Worm (Caenorhabditis elegans) whole organism, young adult: ENCODE data around the gene mab-5.
A peak's percentile ranks its signal among the peaks of the same experiment; 100 is the strongest.

Experiments used
- B0261.1 ChIP-seq: sonication (generic microtip); optimal IDR thresholded peaks from 2 replicates; lab custom pipeline; 2016; ENCODE audit warnings: mild to moderate bottlenecking, missing genetic modification characterization, moderate library complexity, missing compliant biosample characterization
- C17E4.6 ChIP-seq: fragments of 200-800 bp; sonication (Bioruptor generic); IDR thresholded peaks from 2 replicates; pipeline ENCODE4 v1.3.6; 2022; ENCODE audit warnings: missing genetic modification reagents, missing genetic modification characterization, missing compliant biosample characterization
- D2030.7 ChIP-seq: fragments of 200-800 bp; sonication (Bioruptor generic); IDR thresholded peaks from 2 replicates; pipeline ENCODE4 v1.3.6; 2022; ENCODE audit warnings: missing genetic modification reagents, missing genetic modification characterization, missing compliant biosample characterization
- F10E7.11 ChIP-seq: sonication (generic microtip); optimal IDR thresholded peaks from 2 replicates; lab custom pipeline; 2017; ENCODE audit warnings: mild to moderate bottlenecking, missing genetic modification characterization, moderate library complexity, missing compliant biosample characterization
- F39B2.1 ChIP-seq: fragments of 200-800 bp; sonication (Bioruptor generic); IDR thresholded peaks from 2 replicates; pipeline ENCODE4 v1.3.6; 2022; ENCODE audit warnings: missing genetic modification reagents, missing genetic modification characterization, missing compliant biosample characterization
- F57A8.1 ChIP-seq: fragments of 200-800 bp; sonication (Bioruptor generic); optimal IDR thresholded peaks from 2 replicates; lab custom pipeline; 2018; ENCODE audit warnings: mild to moderate bottlenecking, missing genetic modification characterization, moderate library complexity, missing compliant biosample characterization
- ZK185.1 ChIP-seq: sonication (generic microtip); optimal IDR thresholded peaks from 2 replicates; lab custom pipeline; 2016; ENCODE audit warnings: mild to moderate bottlenecking, missing genetic modification characterization, missing compliant biosample characterization; ENCODE audit not compliant: poor library complexity, severe bottlenecking
- ama-1 ChIP-seq, 3 experiments: fragments of 150-350 bp in 1 of 3; sonication (generic microtip) in 2 of 3; optimal IDR thresholded peaks; 2 replicates each; lab custom pipeline; 2014 to 2018; ENCODE audit warnings: missing biosample characterization in 2 of 3, missing genetic modification characterization in 2 of 3, missing genetic modification reagents in 2 of 3
- athp-1 ChIP-seq: sonication (generic microtip); optimal IDR thresholded peaks from 2 replicates; lab custom pipeline; 2017; ENCODE audit warnings: mild to moderate bottlenecking, missing genetic modification characterization, missing compliant biosample characterization
- attf-3 ChIP-seq: fragments of 200-800 bp; sonication (Bioruptor generic); conservative IDR thresholded peaks from 2 replicates; pipeline ENCODE4 v1.3.6; 2022; ENCODE audit warnings: missing genetic modification reagents, missing genetic modification characterization, missing compliant biosample characterization
- ccch-3 ChIP-seq: fragments of 200-800 bp; sonication (Bioruptor generic); optimal IDR thresholded peaks from 2 replicates; lab custom pipeline; 2018; ENCODE audit warnings: mild to moderate bottlenecking, missing genetic modification characterization, missing compliant biosample characterization
- ceh-100 ChIP-seq: fragments of 200-800 bp; sonication (Bioruptor generic); IDR thresholded peaks from 2 replicates; pipeline ENCODE4 v1.3.6; 2022; ENCODE audit warnings: missing genetic modification reagents, missing genetic modification characterization, missing compliant biosample characterization
- ceh-91 ChIP-seq: fragments of 200-800 bp; sonication (Bioruptor generic); IDR thresholded peaks from 2 replicates; pipeline ENCODE4 v1.3.6; 2022; ENCODE audit warnings: missing genetic modification reagents, missing genetic modification characterization, missing compliant biosample characterization
- dox-1 ChIP-seq: fragments of 200-800 bp; sonication (Bioruptor generic); IDR thresholded peaks from 2 replicates; pipeline ENCODE4 v1.3.6; 2022; ENCODE audit warnings: missing genetic modification reagents, missing genetic modification characterization, missing compliant biosample characterization
- dpl-1 ChIP-seq: fragments of 150-350 bp; optimal IDR thresholded peaks from 2 replicates; lab custom pipeline; 2014; ENCODE audit warnings: missing biosample characterization, missing genetic modification reagents, missing genetic modification characterization
- efl-1 ChIP-seq: fragments of 150-350 bp; optimal IDR thresholded peaks from 2 replicates; lab custom pipeline; 2014; ENCODE audit warnings: missing biosample characterization, missing genetic modification reagents, missing genetic modification characterization
- egl-44 ChIP-seq: fragments of 200-800 bp; sonication (Bioruptor generic); IDR thresholded peaks from 2 replicates; pipeline ENCODE4 v1.3.6; 2022; ENCODE audit warnings: missing genetic modification reagents, missing genetic modification characterization, missing compliant biosample characterization
- ekl-4 ChIP-seq: fragments of 200-800 bp; sonication (Bioruptor generic); IDR thresholded peaks from 2 replicates; pipeline ENCODE4 v1.3.6; 2022; ENCODE audit warnings: missing genetic modification reagents, missing genetic modification characterization, missing compliant biosample characterization
- gei-17 ChIP-seq: fragments of 200-800 bp; sonication (Bioruptor generic); optimal IDR thresholded peaks from 2 replicates; lab custom pipeline; 2018; ENCODE audit warnings: mild to moderate bottlenecking, missing genetic modification characterization, missing compliant biosample characterization
- hlh-12 ChIP-seq: sonication (generic microtip); optimal IDR thresholded peaks from 2 replicates; lab custom pipeline; 2016; ENCODE audit warnings: missing genetic modification characterization, missing compliant biosample characterization
- hmg-1.2 ChIP-seq: fragments of 200-800 bp; sonication (Bioruptor generic); IDR thresholded peaks from 2 replicates; pipeline ENCODE4 v1.3.6; 2022; ENCODE audit warnings: missing genetic modification reagents, missing genetic modification characterization, missing compliant biosample characterization
- hmg-20 ChIP-seq: fragments of 200-800 bp; sonication (Bioruptor generic); IDR thresholded peaks from 2 replicates; pipeline ENCODE4 v1.3.6; 2022; ENCODE audit warnings: missing genetic modification reagents, missing genetic modification characterization, missing compliant biosample characterization
- hrde-1 ChIP-seq: sonication (generic microtip); optimal IDR thresholded peaks from 2 replicates; lab custom pipeline; 2016; ENCODE audit warnings: missing genetic modification characterization, mild to moderate bottlenecking, missing compliant biosample characterization, moderate library complexity, missing genotype, missing genetic modification reagents, borderline replicate concordance
- let-607 ChIP-seq, 2 experiments: fragments of 200-800 bp in 1 of 2; sonication (Bioruptor generic) in 1 of 2; sonication (generic microtip) in 1 of 2; optimal IDR thresholded peaks; 2 replicates each; lab custom pipeline; 2016 to 2018; ENCODE audit warnings: mild to moderate bottlenecking in 2 of 2, missing compliant biosample characterization in 2 of 2, missing genetic modification characterization in 2 of 2, moderate library complexity in 2 of 2, missing genotype in 1 of 2
- lin-35 ChIP-seq, 3 experiments: fragments of 150-350 bp in 2 of 3; sonication (generic microtip) in 1 of 3; optimal IDR thresholded peaks; 2 replicates each; lab custom pipeline; 2014 to 2018; ENCODE audit warnings: missing biosample characterization in 3 of 3, missing genetic modification characterization in 3 of 3, missing genetic modification reagents in 3 of 3
- lsl-1 ChIP-seq: fragments of 200-800 bp; sonication (Bioruptor generic); optimal IDR thresholded peaks from 2 replicates; lab custom pipeline; 2018; ENCODE audit warnings: mild to moderate bottlenecking, missing genetic modification characterization, moderate library complexity, missing compliant biosample characterization
- lsy-27 ChIP-seq: sonication (generic microtip); optimal IDR thresholded peaks from 2 replicates; lab custom pipeline; 2017; ENCODE audit warnings: missing genetic modification characterization, mild to moderate bottlenecking, missing compliant biosample characterization, antibody characterized with exemption, missing genotype, borderline replicate concordance; ENCODE audit not compliant: insufficient read depth
- madf-3 ChIP-seq: fragments of 200-800 bp; sonication (Bioruptor generic); IDR thresholded peaks from 2 replicates; pipeline ENCODE4 v1.3.6; 2022; ENCODE audit warnings: missing genetic modification reagents, missing genetic modification characterization, missing compliant biosample characterization
- madf-6 ChIP-seq: fragments of 200-800 bp; sonication (Bioruptor generic); IDR thresholded peaks from 2 replicates; pipeline ENCODE4 v1.3.6; 2022; ENCODE audit warnings: missing genetic modification reagents, missing genetic modification characterization, missing compliant biosample characterization
- madf-8 ChIP-seq: fragments of 200-800 bp; sonication (Bioruptor generic); conservative IDR thresholded peaks from 2 replicates; pipeline ENCODE4 v1.3.6; 2022; ENCODE audit warnings: missing genetic modification reagents, missing genetic modification characterization, missing compliant biosample characterization
- mcd-1 ChIP-seq: fragments of 200-800 bp; sonication (Bioruptor generic); IDR thresholded peaks from 2 replicates; pipeline ENCODE4 v1.3.6; 2022; ENCODE audit warnings: missing genetic modification reagents, missing genetic modification characterization, missing compliant biosample characterization
- mel-28 ChIP-seq: sonication (generic microtip); optimal IDR thresholded peaks from 2 replicates; lab custom pipeline; 2016; ENCODE audit warnings: borderline replicate concordance, mild to moderate bottlenecking, missing genetic modification characterization, missing compliant biosample characterization
- mes-4 ChIP-seq: sonication (generic microtip); optimal IDR thresholded peaks from 2 replicates; lab custom pipeline; 2016; ENCODE audit warnings: missing genotype, missing genetic modification characterization, missing compliant biosample characterization
- nfyb-1 ChIP-seq: fragments of 200-800 bp; sonication (Bioruptor generic); IDR thresholded peaks from 2 replicates; pipeline ENCODE4 v1.3.6; 2022; ENCODE audit warnings: missing genetic modification reagents, missing genetic modification characterization, missing compliant biosample characterization
- pbrm-1 ChIP-seq: fragments of 200-800 bp; sonication (Bioruptor generic); IDR thresholded peaks from 2 replicates; pipeline ENCODE4 v1.3.6; 2022; ENCODE audit warnings: missing genetic modification reagents, missing genetic modification characterization, missing compliant biosample characterization
- rec-8 ChIP-seq, 2 experiments: sonication (generic microtip); optimal IDR thresholded peaks; 2 replicates each; lab custom pipeline; 2016; ENCODE audit warnings: mild to moderate bottlenecking in 2 of 2, missing genetic modification characterization in 2 of 2, missing genetic modification reagents in 2 of 2, missing genotype in 2 of 2, missing biosample characterization in 1 of 2, missing compliant biosample characterization in 1 of 2, moderate library complexity in 1 of 2
- rpc-1 ChIP-seq, 2 experiments: fragments of 150-350 bp in 1 of 2; sonication (generic microtip) in 1 of 2; optimal IDR thresholded peaks; 2 replicates each; lab custom pipeline; 2014 to 2018; ENCODE audit warnings: missing biosample characterization in 1 of 2, missing genetic modification characterization in 1 of 2, missing genetic modification reagents in 1 of 2, missing genotype in 1 of 2
- sea-2 ChIP-seq: fragments of 200-800 bp; sonication (Bioruptor generic); IDR thresholded peaks from 2 replicates; pipeline ENCODE4 v1.3.6; 2022; ENCODE audit warnings: missing genetic modification characterization, missing compliant biosample characterization
- somi-1 ChIP-seq: fragments of 200-800 bp; sonication (Bioruptor generic); optimal IDR thresholded peaks from 2 replicates; lab custom pipeline; 2018; ENCODE audit warnings: mild to moderate bottlenecking, missing genetic modification characterization, missing compliant biosample characterization
- tbp1 ChIP-seq: fragments of 200-800 bp; sonication (Bioruptor generic); optimal IDR thresholded peaks from 2 replicates; lab custom pipeline; 2018; ENCODE audit warnings: mild to moderate bottlenecking, missing genetic modification characterization, missing compliant biosample characterization
- tbx-9 ChIP-seq: sonication (generic microtip); optimal IDR thresholded peaks from 2 replicates; lab custom pipeline; 2016; ENCODE audit warnings: borderline replicate concordance, missing genetic modification characterization, inconsistent platforms, missing compliant biosample characterization
- ztf-18 ChIP-seq: sonication (generic microtip); optimal IDR thresholded peaks from 2 replicates; lab custom pipeline; 2016; ENCODE audit warnings: missing genotype, mild to moderate bottlenecking, missing genetic modification characterization, missing compliant biosample characterization
- ztf-28 ChIP-seq: fragments of 200-800 bp; sonication (Bioruptor generic); IDR thresholded peaks from 2 replicates; pipeline ENCODE4 v1.3.6; 2022; ENCODE audit warnings: missing genetic modification reagents, missing genetic modification characterization, missing compliant biosample characterization

Gene mab-5

DNA sequence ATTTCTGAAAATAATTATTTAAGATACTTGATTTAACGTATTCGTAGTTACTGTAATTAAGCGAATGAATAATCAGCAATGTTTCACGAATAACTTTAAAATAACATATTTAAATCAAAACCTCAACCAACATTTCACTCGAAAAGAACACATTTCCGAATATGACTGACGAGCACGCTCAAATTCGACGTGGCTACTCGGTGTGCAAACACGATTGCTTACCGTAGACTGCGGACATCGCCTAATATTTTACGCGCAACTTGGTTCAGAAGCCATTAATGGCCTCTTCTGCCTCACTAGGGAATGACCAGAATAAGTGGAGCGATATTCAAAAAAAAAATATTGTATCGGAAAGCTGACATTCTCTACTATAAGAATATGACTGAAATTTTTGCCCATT is 13.3 kb downstream of the mab-5 start, which contains the start of gene snu-23:
TSS of gene snu-23 (minus strand) at position 156 of the 400 bp plus-strand sequence.
- TF ChIP-seq F57A8.1 (GFP tag; lab: Kevin White, UChicago): no peak
- TF ChIP-seq hmg-1.2 (GFP tag; lab: Robert Waterston, UW): peak; percentile 44; the same call in 1 of the 2 replicates
- peak; percentile 38 for TF ChIP-seq lsl-1 (GFP tag; lab: Kevin White, UChicago)
- TF ChIP-seq ztf-18 (tag; lab: Kevin White, UChicago): peak; percentile 5
- TF ChIP-seq hmg-20 (GFP tag; lab: Robert Waterston, UW): no peak
- TF ChIP-seq tbp1 (GFP tag; lab: Kevin White, UChicago): peak; percentile 47
- no peak for TF ChIP-seq egl-44 (GFP tag; lab: Robert Waterston, UW)
- peak; percentile 44 to 78 for TF ChIP-seq let-607 (tag; optimal IDR thresholded peaks at IDR 0.05; lab: Kevin White, UChicago)
- TF ChIP-seq dox-1: peak; percentile 47; the same call in 1 of the 2 replicates
- TF ChIP-seq B0261.1 (tag; lab: Kevin White, UChicago): peak; percentile 42
- no peak for TF ChIP-seq somi-1 (GFP tag; lab: Kevin White, UChicago)
- TF ChIP-seq madf-3: 0 out of 2 replicates have a peak, but pooled peaks have one; percentile 48
- 0 out of 2 replicates have a peak, but pooled peaks have one; percentile 18 for TF ChIP-seq attf-3 (GFP tag; lab: Robert Waterston, UW)
- no peak for TF ChIP-seq rpc-1 (optimal IDR thresholded peaks at IDR 0.05; lab: Kevin White, UChicago)
- peak; percentile 32 for TF ChIP-seq rpc-1 (tag; optimal IDR thresholded peaks at IDR 0.05; lab: Kevin White, UChicago)

- TF ChIP-seq hrde-1 (tag; lab: Kevin White, UChicago): no peak
- no peak for TF ChIP-seq pbrm-1 (GFP tag; lab: Robert Waterston, UW)
- TF ChIP-seq ccch-3: no peak
- TF ChIP-seq gei-17 (GFP tag; lab: Kevin White, UChicago): no peak
- no peak for TF ChIP-seq ceh-91 (GFP tag; lab: Robert Waterston, UW)
- no peak for TF ChIP-seq ekl-4 (GFP tag; lab: Robert Waterston, UW)
- no peak for TF ChIP-seq rec-8 (tag; optimal IDR thresholded peaks at IDR 0.05; lab: Kevin White, UChicago)
- TF ChIP-seq lin-35 (GFP tag; optimal IDR thresholded peaks at IDR 0.05; lab: Kevin White, UChicago): no peak
- TF ChIP-seq mel-28 (tag; lab: Kevin White, UChicago): no peak
- TF ChIP-seq athp-1 (tag; lab: Kevin White, UChicago): no peak
- TF ChIP-seq F10E7.11 (tag; lab: Kevin White, UChicago): no peak
- no peak for TF ChIP-seq mcd-1
- no peak for TF ChIP-seq madf-8 (GFP tag; lab: Robert Waterston, UW)
- TF ChIP-seq somi-1 (GFP tag; lab: Kevin White, UChicago): no peak
- TF ChIP-seq tbx-9 (tag; lab: Kevin White, UChicago): no peak
- no peak for TF ChIP-seq B0261.1 (tag; lab: Kevin White, UChicago)
- TF ChIP-seq dpl-1: no peak
- no peak for TF ChIP-seq hlh-12
- TF ChIP-seq ama-1 (optimal IDR thresholded peaks at IDR 0.05; lab: Kevin White, UChicago): no peak
- no peak for TF ChIP-seq ama-1 (GFP tag; optimal IDR thresholded peaks at IDR 0.05; lab: Kevin White, UChicago)
These were observed 14.3 kb downstream of the mab-5 start, which contains the start of gene ZK686.3 for ce11 chrIII:7768963-7769362. Gene ZK686.3, minus strand, starts transcription at chrIII:7769063.

ce11 chrIII:7767415-7767814 is 15.8 kb downstream of the mab-5 start, which contains the start of gene ZK686.5:
Gene ZK686.5, minus strand, starts transcription at chrIII:7767515.
- TF ChIP-seq D2030.7 (GFP tag; lab: Robert Waterston, UW) (no peak), hmg-1.2 (GFP tag; lab: Robert Waterston, UW) (no peak), lsy-27 (tag; lab: Kevin White, UChicago) (no peak), nfyb-1 (GFP tag; lab: Robert Waterston, UW) (no peak), C17E4.6 (GFP tag; lab: Robert Waterston, UW) (no peak), ceh-100 (GFP tag; lab: Robert Waterston, UW) (no peak), sea-2 (GFP tag; lab: Robert Waterston, UW) (no peak), F39B2.1 (GFP tag; lab: Robert Waterston, UW) (no peak), mcd-1 (no peak), gei-17 (GFP tag; lab: Kevin White, UChicago) (no peak), ztf-28 (GFP tag; lab: Robert Waterston, UW) (no peak), ZK185.1 (no peak), mes-4 (tag; lab: Kevin White, UChicago) (no peak), madf-6 (GFP tag; lab: Robert Waterston, UW) (no peak), efl-1 (no peak)
